Worm (Caenorhabditis elegans) whole organism, L3 larva: ENCODE results near the gene C55A6.6.
"Not testable (repeated sequence)": the region's sequence is repeated elsewhere in the genome, so short reads cannot be mapped to it uniquely, and the experiment has no call there.

Experiments used
- aly-2 ChIP-seq: fragments of 150-350 bp; optimal IDR thresholded peaks from 2 replicates; lab custom pipeline; 2014; ENCODE audit warnings: missing biosample characterization, missing genetic modification characterization
- ceh-82 ChIP-seq: fragments of 150-350 bp; optimal IDR thresholded peaks from 2 replicates; lab custom pipeline; 2014; ENCODE audit warnings: missing biosample characterization, missing genetic modification characterization
- egl-27 ChIP-seq: sonication (generic microtip); optimal IDR thresholded peaks from 4 replicates; lab custom pipeline; 2017; ENCODE audit warnings: missing biosample characterization, missing genetic modification reagents, missing genetic modification characterization
- elt-3 ChIP-seq, 3 experiments: fragments of 150-350 bp in 1 of 3; sonication (generic microtip) in 2 of 3; optimal IDR thresholded peaks; 2 replicates in 2 of 3; 4 replicates in 1 of 3; lab custom pipeline; 2014 to 2017; ENCODE audit warnings: missing biosample characterization in 3 of 3, missing genetic modification characterization in 3 of 3
- fkh-10 ChIP-seq: sonication (generic microtip); optimal IDR thresholded peaks from 2 replicates; lab custom pipeline; 2017; ENCODE audit warnings: missing biosample characterization, missing genetic modification reagents, missing genetic modification characterization
- lin-39 ChIP-seq: fragments of 150-350 bp; optimal IDR thresholded peaks from 2 replicates; lab custom pipeline; 2018; ENCODE audit warnings: missing biosample characterization, missing genetic modification reagents, missing genetic modification characterization
- mdl-1 ChIP-seq: fragments of 150-350 bp; optimal IDR thresholded peaks from 2 replicates; lab custom pipeline; 2014; ENCODE audit warnings: missing biosample characterization, missing genetic modification characterization
- nhr-237 ChIP-seq: fragments of 150-350 bp; optimal IDR thresholded peaks from 2 replicates; lab custom pipeline; 2014; ENCODE audit warnings: missing biosample characterization, missing genetic modification characterization
- unc-62 ChIP-seq: fragments of 150-350 bp; sonication (generic microtip); optimal IDR thresholded peaks from 4 replicates; lab custom pipeline; 2014; ENCODE audit warnings: missing biosample characterization, missing genetic modification reagents, missing genetic modification characterization

ce11 chrV:11504853-11505397 lies 9.6 kb downstream of the C55A6.6 start, which contains the start of the genes C55A6.1 and C55A6.10:
- not testable (repeated sequence) for TF ChIP-seq elt-3 (tag; optimal IDR thresholded peaks at IDR 0.05; lab: Kevin White, UChicago); ceh-82 (tag; lab: Kevin White, UChicago); nhr-237 (tag; lab: Kevin White, UChicago); mdl-1 (tag; lab: Kevin White, UChicago); aly-2 (tag; lab: Kevin White, UChicago); unc-62 (GFP tag; lab: Kevin White, UChicago); egl-27
- peak; percentile 22 for TF ChIP-seq lin-39 (tag; lab: Kevin White, UChicago)
- TF ChIP-seq fkh-10: peak; percentile 16
